Worm (Caenorhabditis elegans): ENCODE measurements around the gene sco-1.
A peak's percentile ranks its signal among the peaks of the same experiment; 100 is the strongest.

The sco-1 gene

ce11 chrII:4322871-4323270 is 23.4 kb downstream of the sco-1 start, which contains the start of gene H20J04.6:
TSS of gene H20J04.6 (plus strand) at chrII:4323256.
- TF ChIP-seq unc-55 (GFP tag; optimal IDR thresholded peaks at IDR 0.05) = no peak
- TF ChIP-seq unc-42 (tag; optimal IDR thresholded peaks at IDR 0.05) = peak; percentile 25
- TF ChIP-seq ceh-9 (tag; optimal IDR thresholded peaks at IDR 0.05) = no peak
- no peak for TF ChIP-seq nhr-11 (tag; optimal IDR thresholded peaks at IDR 0.05)
- TF ChIP-seq fkh-10 (GFP tag; optimal IDR thresholded peaks at IDR 0.05) = no peak

ce11 chrII:4324061-4324460 is 24.6 kb downstream of the sco-1 start, which contains the start of gene mog-2:
TSS of gene mog-2 (plus strand) at chrII:4324361.
- no peak for TF ChIP-seq ets-4 (tag; optimal IDR thresholded peaks at IDR 0.05)
- TF ChIP-seq unc-42 (tag; optimal IDR thresholded peaks at IDR 0.05) = no peak
- no peak for TF ChIP-seq ceh-19 (GFP tag; optimal IDR thresholded peaks at IDR 0.05)
- no peak for TF ChIP-seq pat-9 (tag; optimal IDR thresholded peaks at IDR 0.05)
- no peak for TF ChIP-seq nhr-232 (tag; optimal IDR thresholded peaks at IDR 0.05)
- TF ChIP-seq elt-2 (tag; optimal IDR thresholded peaks at IDR 0.05) = no peak
- TF ChIP-seq ceh-48 (tag; optimal IDR thresholded peaks at IDR 0.05) = no peak
- TF ChIP-seq gmeb-2 (tag; optimal IDR thresholded peaks at IDR 0.05) = no peak
- TF ChIP-seq dmd-4 (tag; optimal IDR thresholded peaks at IDR 0.05; ENCODE audit: borderline replicate concordance) = no peak
- no peak for TF ChIP-seq fkh-6 (tag; optimal IDR thresholded peaks at IDR 0.05)
- TF ChIP-seq ceh-22 (tag; optimal IDR thresholded peaks at IDR 0.05) = no peak
- no peak for TF ChIP-seq ceh-31 (tag; optimal IDR thresholded peaks at IDR 0.05)
- TF ChIP-seq ceh-2 (tag; optimal IDR thresholded peaks at IDR 0.05) = no peak
- no peak for TF ChIP-seq ama-1 (optimal IDR thresholded peaks at IDR 0.05)
- no peak for TF ChIP-seq ahr-1 (tag; optimal IDR thresholded peaks at IDR 0.05)
- no peak for TF ChIP-seq dve-1 (tag; optimal IDR thresholded peaks at IDR 0.05)

DNA sequence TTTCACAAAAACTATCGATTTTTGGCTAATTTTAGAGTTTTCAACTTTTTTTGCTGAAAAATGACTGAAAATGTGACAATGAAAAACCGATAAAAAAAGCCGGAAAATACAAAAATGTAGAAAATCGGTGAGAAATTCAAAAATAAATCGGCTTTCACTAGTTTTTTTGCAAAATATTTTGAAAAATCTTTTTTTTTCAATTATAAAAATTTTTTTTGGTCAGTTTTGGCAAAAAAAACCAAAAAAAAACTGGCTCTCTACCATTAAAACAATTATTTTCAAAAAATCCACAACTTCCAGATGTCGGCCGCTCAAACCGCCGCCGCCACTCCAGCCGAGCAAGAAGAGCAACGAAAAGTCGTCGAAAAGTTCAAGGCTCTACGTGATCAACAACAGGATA is 27.0 kb downstream of the sco-1 start, which contains the start of gene pfd-2:
pfd-2 (plus strand) TSS at position 301 of the 400 bp plus-strand sequence.
- TF ChIP-seq dve-1 (tag; optimal IDR thresholded peaks at IDR 0.05) (no peak), pax-1 (tag; optimal IDR thresholded peaks at IDR 0.05) (no peak), ets-4 (tag; optimal IDR thresholded peaks at IDR 0.05) (no peak), ceh-48 (tag; optimal IDR thresholded peaks at IDR 0.05) (no peak), fkh-10 (GFP tag; optimal IDR thresholded peaks at IDR 0.05) (no peak), ref-2 (tag; optimal IDR thresholded peaks at IDR 0.05) (no peak), ceh-22 (tag; optimal IDR thresholded peaks at IDR 0.05) (no peak), ama-1 (optimal IDR thresholded peaks at IDR 0.05) (no peak), ceh-30 (tag; optimal IDR thresholded peaks at IDR 0.05) (no peak), fkh-6 (tag; optimal IDR thresholded peaks at IDR 0.05) (no peak), ceh-14 (tag; optimal IDR thresholded peaks at IDR 0.05) (no peak)

- TF ChIP-seq elt-4 (tag; optimal IDR thresholded peaks at IDR 0.05) (no peak), unc-55 (GFP tag; optimal IDR thresholded peaks at IDR 0.05) (no peak), npax-4 (tag; optimal IDR thresholded peaks at IDR 0.05) (no peak), tbx-7 (tag; optimal IDR thresholded peaks at IDR 0.05) (no peak)
Measured at ce11 chrII:4328716-4329115, 29.3 kb downstream of the sco-1 start, which contains the start of gene H20J04.4. TSS of gene H20J04.4 (plus strand) at chrII:4329016.

DNA sequence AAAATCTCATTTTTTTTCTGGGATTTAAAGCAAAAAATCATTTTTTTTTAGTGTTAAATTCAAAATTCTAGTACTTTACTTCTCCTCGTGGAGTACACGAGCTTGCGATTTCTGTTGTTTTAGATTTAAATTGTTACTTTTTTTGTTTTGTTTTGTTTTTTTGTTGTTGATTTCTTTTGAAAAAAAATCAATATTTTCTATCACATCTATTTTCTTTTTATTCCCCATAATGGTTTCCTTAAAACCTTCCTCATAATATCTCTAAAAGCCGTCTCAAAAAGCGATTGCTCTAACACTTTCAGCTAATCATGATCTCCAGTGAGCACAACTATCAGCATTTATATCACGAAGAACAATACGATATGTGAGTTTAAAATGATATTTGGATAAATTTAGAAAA is 35.0 kb downstream of the sco-1 start, which contains the start of gene madf-3:
madf-3 (plus strand) TSS at position 301 of the 400 bp plus-strand sequence.
- no peak for TF ChIP-seq zip-5 (tag; optimal IDR thresholded peaks at IDR 0.05)
- TF ChIP-seq ama-1 (optimal IDR thresholded peaks at IDR 0.05) = no peak
- no peak for TF ChIP-seq mec-3 (tag; optimal IDR thresholded peaks at IDR 0.05; ENCODE audit: borderline replicate concordance)
- no peak for TF ChIP-seq rnt-1 (tag; optimal IDR thresholded peaks at IDR 0.05)
- TF ChIP-seq ceh-30 (tag; optimal IDR thresholded peaks at IDR 0.05) = no peak
- TF ChIP-seq pha-4 (tag; optimal IDR thresholded peaks at IDR 0.05) = no peak
- TF ChIP-seq ceh-19 (GFP tag; optimal IDR thresholded peaks at IDR 0.05) = no peak
- no peak for TF ChIP-seq ttx-3 (tag; optimal IDR thresholded peaks at IDR 0.05)
- no peak for TF ChIP-seq ceh-14 (tag; optimal IDR thresholded peaks at IDR 0.05)
- no peak for TF ChIP-seq syd-9 (tag; optimal IDR thresholded peaks at IDR 0.05)
- no peak for TF ChIP-seq fkh-10 (GFP tag; optimal IDR thresholded peaks at IDR 0.05)
- TF ChIP-seq ceh-34 (tag; optimal IDR thresholded peaks at IDR 0.05) = no peak
- no peak for TF ChIP-seq dmd-4 (tag; optimal IDR thresholded peaks at IDR 0.05; ENCODE audit: borderline replicate concordance)
- TF ChIP-seq unc-55 (GFP tag; optimal IDR thresholded peaks at IDR 0.05) = no peak
- no peak for TF ChIP-seq T23F11.4 (GFP tag; optimal IDR thresholded peaks at IDR 0.05)
- TF ChIP-seq dve-1 (tag; optimal IDR thresholded peaks at IDR 0.05) = no peak
- no peak for TF ChIP-seq unc-42 (tag; optimal IDR thresholded peaks at IDR 0.05)
